Worm (Caenorhabditis elegans) whole organism, mixed stage, embryonic: Measurements from ENCODE around the gene R05G9.5.

Experiments used
- M03D4.4 ChIP-seq: sonication (generic microtip); optimal IDR thresholded peaks from 2 replicates; lab custom pipeline; 2017; ENCODE audit warnings: mild to moderate bottlenecking, missing genetic modification characterization, missing compliant biosample characterization
- bed-3 ChIP-seq: fragments of 200-800 bp; sonication (Bioruptor generic); optimal IDR thresholded peaks from 3 replicates; lab custom pipeline; 2018; ENCODE audit warnings: mild to moderate bottlenecking, missing genetic modification characterization, moderate library complexity, missing compliant biosample characterization
- blmp-1 ChIP-seq: fragments of 150-350 bp; optimal IDR thresholded peaks from 2 replicates; lab custom pipeline; 2014; ENCODE audit warnings: missing biosample characterization, missing genetic modification characterization
- ceh-39 ChIP-seq: fragments of 150-350 bp; optimal IDR thresholded peaks from 2 replicates; lab custom pipeline; 2014; ENCODE audit warnings: missing biosample characterization, missing genetic modification characterization
- ceh-43 ChIP-seq: fragments of 200-800 bp; sonication (Bioruptor generic); optimal IDR thresholded peaks from 2 replicates; lab custom pipeline; 2018; ENCODE audit warnings: mild to moderate bottlenecking, missing genetic modification characterization, moderate library complexity, missing compliant biosample characterization
- ceh-83 ChIP-seq: fragments of 200-800 bp; sonication (Bioruptor generic); optimal IDR thresholded peaks from 2 replicates; lab custom pipeline; 2018; ENCODE audit warnings: mild to moderate bottlenecking, missing genetic modification characterization, missing compliant biosample characterization
- ces-1 ChIP-seq: fragments of 150-350 bp; optimal IDR thresholded peaks from 2 replicates; lab custom pipeline; 2014; ENCODE audit warnings: missing biosample characterization, missing genetic modification reagents, missing genetic modification characterization
- cnd-1 ChIP-seq: fragments of 200-800 bp; sonication (Bioruptor generic); optimal IDR thresholded peaks from 2 replicates; lab custom pipeline; 2018; ENCODE audit warnings: mild to moderate bottlenecking, missing genetic modification characterization, missing compliant biosample characterization
- drap-1 ChIP-seq: fragments of 200-800 bp; sonication (Bioruptor generic); optimal IDR thresholded peaks from 3 replicates; lab custom pipeline; 2018; ENCODE audit warnings: mild to moderate bottlenecking, missing genetic modification characterization, missing compliant biosample characterization
- elt-1 ChIP-seq: sonication (generic microtip); optimal IDR thresholded peaks from 2 replicates; lab custom pipeline; 2017; ENCODE audit warnings: missing genetic modification characterization, mild to moderate bottlenecking, missing compliant biosample characterization, antibody characterized with exemption, moderate library complexity, borderline replicate concordance; ENCODE audit not compliant: insufficient read depth
- elt-3 ChIP-seq: fragments of 150-350 bp; optimal IDR thresholded peaks from 2 replicates; lab custom pipeline; 2014; ENCODE audit warnings: missing biosample characterization, missing genetic modification characterization
- flh-1 ChIP-seq: fragments of 200-800 bp; sonication (Bioruptor generic); optimal IDR thresholded peaks from 2 replicates; lab custom pipeline; 2018; ENCODE audit warnings: mild to moderate bottlenecking, missing genetic modification characterization, moderate library complexity, missing compliant biosample characterization
- ham-2 ChIP-seq: fragments of 200-800 bp; sonication (Bioruptor generic); optimal IDR thresholded peaks from 2 replicates; lab custom pipeline; 2018; ENCODE audit warnings: mild to moderate bottlenecking, missing genetic modification characterization, missing compliant biosample characterization
- hlh-1 ChIP-seq: fragments of 150-350 bp; optimal IDR thresholded peaks from 2 replicates; lab custom pipeline; 2014; ENCODE audit warnings: missing biosample characterization, missing genetic modification reagents, missing genetic modification characterization
- lin-13 ChIP-seq: fragments of 150-350 bp; optimal IDR thresholded peaks from 2 replicates; lab custom pipeline; 2014; ENCODE audit warnings: missing biosample characterization, missing genetic modification characterization
- lin-32 ChIP-seq: fragments of 200-800 bp; sonication (Bioruptor generic); optimal IDR thresholded peaks from 2 replicates; lab custom pipeline; 2018; ENCODE audit warnings: mild to moderate bottlenecking, missing genetic modification characterization, missing compliant biosample characterization
- mab-5 ChIP-seq: fragments of 150-350 bp; optimal IDR thresholded peaks from 2 replicates; lab custom pipeline; 2014; ENCODE audit warnings: missing biosample characterization, missing genetic modification characterization
- mep-1 ChIP-seq: fragments of 150-350 bp; optimal IDR thresholded peaks from 2 replicates; lab custom pipeline; 2017; ENCODE audit warnings: missing biosample characterization, missing genetic modification reagents, missing genetic modification characterization, inconsistent platforms
- mls-2 ChIP-seq: sonication (generic microtip); optimal IDR thresholded peaks from 2 replicates; lab custom pipeline; 2016; ENCODE audit warnings: mild to moderate bottlenecking, missing genetic modification characterization, moderate library complexity, missing compliant biosample characterization
- nhr-12 ChIP-seq: fragments of 150-350 bp; optimal IDR thresholded peaks from 2 replicates; lab custom pipeline; 2014; ENCODE audit warnings: missing biosample characterization, missing genetic modification characterization
- nhr-2 ChIP-seq: fragments of 150-350 bp; optimal IDR thresholded peaks from 2 replicates; lab custom pipeline; 2014; ENCODE audit warnings: missing biosample characterization, missing genetic modification characterization
- nhr-237 ChIP-seq: fragments of 150-350 bp; optimal IDR thresholded peaks from 2 replicates; lab custom pipeline; 2014; ENCODE audit warnings: missing biosample characterization, missing genetic modification characterization
- nhr-28 ChIP-seq: fragments of 150-350 bp; optimal IDR thresholded peaks from 2 replicates; lab custom pipeline; 2014; ENCODE audit warnings: missing biosample characterization, missing genetic modification characterization
- nhr-76 ChIP-seq: sonication (generic microtip); optimal IDR thresholded peaks from 2 replicates; lab custom pipeline; 2017; ENCODE audit warnings: missing biosample characterization, missing genetic modification characterization
- pha-4 ChIP-seq: fragments of 150-350 bp; optimal IDR thresholded peaks from 2 replicates; lab custom pipeline; 2018; ENCODE audit warnings: missing biosample characterization, missing genetic modification reagents, missing genetic modification characterization
- sem-2 ChIP-seq: fragments of 200-800 bp; sonication (Bioruptor generic); optimal IDR thresholded peaks from 2 replicates; lab custom pipeline; 2018; ENCODE audit warnings: mild to moderate bottlenecking, missing genetic modification characterization, missing compliant biosample characterization
- snpc-4 ChIP-seq: fragments of 150-350 bp; optimal IDR thresholded peaks from 2 replicates; lab custom pipeline; 2014; ENCODE audit warnings: missing biosample characterization, missing genetic modification characterization
- sptf-1 ChIP-seq: sonication (generic microtip); optimal IDR thresholded peaks from 2 replicates; lab custom pipeline; 2017; ENCODE audit warnings: mild to moderate bottlenecking, missing genetic modification characterization, moderate library complexity, missing compliant biosample characterization
- tbx-8 ChIP-seq: fragments of 200-800 bp; sonication (Bioruptor generic); optimal IDR thresholded peaks from 2 replicates; lab custom pipeline; 2018; ENCODE audit warnings: mild to moderate bottlenecking, missing genetic modification characterization, moderate library complexity, missing compliant biosample characterization
- unc-120 ChIP-seq: sonication (generic microtip); optimal IDR thresholded peaks from 2 replicates; lab custom pipeline; 2017; ENCODE audit warnings: missing genetic modification characterization, missing compliant biosample characterization; ENCODE audit not compliant: poor library complexity, severe bottlenecking
- unc-39 ChIP-seq: fragments of 150-350 bp; optimal IDR thresholded peaks from 2 replicates; lab custom pipeline; 2014; ENCODE audit warnings: missing biosample characterization, missing genetic modification characterization
- unc-62 ChIP-seq: fragments of 150-350 bp; optimal IDR thresholded peaks from 2 replicates; lab custom pipeline; 2014; ENCODE audit warnings: missing biosample characterization, missing genetic modification reagents, missing genetic modification characterization
- zip-8 ChIP-seq: fragments of 150-350 bp; optimal IDR thresholded peaks from 2 replicates; lab custom pipeline; 2014; ENCODE audit warnings: missing biosample characterization, missing genetic modification characterization
- ztf-11 ChIP-seq: fragments of 150-350 bp; optimal IDR thresholded peaks from 2 replicates; lab custom pipeline; 2014; ENCODE audit warnings: missing biosample characterization, missing genetic modification characterization

R05G9.5 gene

ce11 chrII:6493709-6494326 is 6.2 kb downstream of the R05G9.5 start:
- TF ChIP-seq drap-1 (GFP tag; lab: Kevin White, UChicago) (no peak), zip-8 (tag; lab: Kevin White, UChicago) (no peak), elt-1 (tag; lab: Kevin White, UChicago) (no peak)

- TF ChIP-seq snpc-4 (tag; lab: Kevin White, UChicago) (no peak), elt-1 (tag; lab: Kevin White, UChicago) (no peak), flh-1 (GFP tag; lab: Kevin White, UChicago) (no peak), bed-3 (no peak), sem-2 (GFP tag; lab: Kevin White, UChicago) (no peak), ztf-11 (tag; lab: Kevin White, UChicago) (no peak), ces-1 (peak; percentile 90)
Observed at ce11 chrII:6493139-6493538, 6.9 kb downstream of the R05G9.5 start.

ce11 chrII:6491817-6492452 is 8.1 kb downstream of the R05G9.5 start, which contains the start of the genes T28D9.11 and T28D9.1:
T28D9.11 (minus strand) TSS chrII:6491993.
T28D9.1 (plus strand) TSS chrII:6492402.
- TF ChIP-seq unc-120 (tag; lab: Kevin White, UChicago): peak; percentile 37
- TF ChIP-seq unc-62 (GFP tag; lab: Kevin White, UChicago): no peak
- TF ChIP-seq blmp-1 (tag; lab: Kevin White, UChicago): no peak
- no peak for TF ChIP-seq nhr-28
- TF ChIP-seq M03D4.4 (tag; lab: Kevin White, UChicago): peak; percentile 74
- TF ChIP-seq hlh-1: peak; percentile 29
- peak; percentile 48 for TF ChIP-seq drap-1 (GFP tag; lab: Kevin White, UChicago)
- TF ChIP-seq ham-2 (GFP tag; lab: Kevin White, UChicago): peak; percentile 58
- peak; percentile 75 for TF ChIP-seq cnd-1
- TF ChIP-seq nhr-76 (tag; lab: Kevin White, UChicago): no peak
- TF ChIP-seq ztf-11 (tag; lab: Kevin White, UChicago): peak; percentile 29
- TF ChIP-seq sptf-1: peak; percentile 64
- no peak for TF ChIP-seq tbx-8 (GFP tag; lab: Kevin White, UChicago)
- TF ChIP-seq lin-13 (tag; lab: Kevin White, UChicago): no peak
- TF ChIP-seq zip-8 (tag; lab: Kevin White, UChicago): no peak
- no peak for TF ChIP-seq mab-5 (tag; lab: Kevin White, UChicago)
- no peak for TF ChIP-seq ces-1
- no peak for TF ChIP-seq pha-4 (tag; lab: Kevin White, UChicago)
- no peak for TF ChIP-seq unc-39 (tag; lab: Kevin White, UChicago)
- TF ChIP-seq ceh-39: no peak
- TF ChIP-seq mep-1 (tag; lab: Kevin White, UChicago): no peak
- TF ChIP-seq elt-1 (tag; lab: Kevin White, UChicago): no peak
- no peak for TF ChIP-seq nhr-2
- no peak for TF ChIP-seq snpc-4 (tag; lab: Kevin White, UChicago)
- no peak for TF ChIP-seq sem-2 (GFP tag; lab: Kevin White, UChicago)
- TF ChIP-seq elt-3 (tag; lab: Kevin White, UChicago): no peak
- TF ChIP-seq bed-3: no peak
- TF ChIP-seq nhr-237 (tag; lab: Kevin White, UChicago): no peak
- TF ChIP-seq ceh-43 (GFP tag; lab: Kevin White, UChicago): peak; percentile 19
- TF ChIP-seq lin-32 (GFP tag; lab: Kevin White, UChicago): peak; percentile 31
- no peak for TF ChIP-seq nhr-12 (tag; lab: Kevin White, UChicago)
- TF ChIP-seq flh-1 (GFP tag; lab: Kevin White, UChicago): no peak
- TF ChIP-seq mls-2 (tag; lab: Kevin White, UChicago): peak; percentile 67
- TF ChIP-seq ceh-83: no peak
